Fruit fly (Drosophila melanogaster) ovary, adult (tissue): ENCODE data around the gene JMJD5.

ENCODE experiments used
- CG17801 ChIP-seq: fragments of 200-800 bp; optimal IDR thresholded peaks from 2 replicates; lab custom pipeline; 2019; ENCODE audit warnings: missing biosample characterization, mild to moderate bottlenecking, missing genetic modification characterization, moderate library complexity; ENCODE audit not compliant: partially characterized antibody

JMJD5 gene

dm6 chr3L:805642-806218 is 35.4 kb downstream of the JMJD5 start:
- no peak for TF ChIP-seq CG17801 (GFP tag; lab: Kevin White, UChicago)

- no peak for TF ChIP-seq CG17801 (GFP tag; lab: Kevin White, UChicago)
Measured at dm6 chr3L:804557-805260, 36.5 kb downstream of the JMJD5 start.

dm6 chr3L:803951-804350 is 37.2 kb downstream of the JMJD5 start, which contains the start of gene CG13898:
CG13898 (minus strand) TSS chr3L:804051.
- TF ChIP-seq CG17801 (GFP tag; lab: Kevin White, UChicago) = no peak

- no peak for TF ChIP-seq CG17801 (GFP tag; lab: Kevin White, UChicago)
Measured at dm6 chr3L:802700-803273, 38.4 kb downstream of the JMJD5 start.

dm6 chr3L:801860-802462 is 39.2 kb downstream of the JMJD5 start:
- no peak for TF ChIP-seq CG17801 (GFP tag; lab: Kevin White, UChicago)

dm6 chr3L:799837-800513 is 41.2 kb downstream of the JMJD5 start:
- no peak for TF ChIP-seq CG17801 (GFP tag; lab: Kevin White, UChicago)

dm6 chr3L:796926-797802 is 44.0 kb downstream of the JMJD5 start:
- TF ChIP-seq CG17801 (GFP tag; lab: Kevin White, UChicago) = no peak

- TF ChIP-seq CG17801 (GFP tag; lab: Kevin White, UChicago) = no peak
Measured at dm6 chr3L:795001-795400, 46.2 kb downstream of the JMJD5 start.

dm6 chr3L:794462-794861 is 46.7 kb downstream of the JMJD5 start:
- no peak for TF ChIP-seq CG17801 (GFP tag; lab: Kevin White, UChicago)

dm6 chr3L:793733-794320 is 47.3 kb downstream of the JMJD5 start:
- no peak for TF ChIP-seq CG17801 (GFP tag; lab: Kevin White, UChicago)

dm6 chr3L:791251-791991 is 49.7 kb downstream of the JMJD5 start:
- no peak for TF ChIP-seq CG17801 (GFP tag; lab: Kevin White, UChicago)
